Worm (Caenorhabditis elegans) whole organism, mixed stage, embryonic: ENCODE data around the gene exc-7.

ENCODE experiments used
- M03D4.4 ChIP-seq: sonication (generic microtip); optimal IDR thresholded peaks from 2 replicates; lab custom pipeline; 2017; ENCODE audit warnings: mild to moderate bottlenecking, missing genetic modification characterization, missing compliant biosample characterization
- blmp-1 ChIP-seq: fragments of 150-350 bp; optimal IDR thresholded peaks from 2 replicates; lab custom pipeline; 2014; ENCODE audit warnings: missing biosample characterization, missing genetic modification characterization
- ceh-39 ChIP-seq: fragments of 150-350 bp; optimal IDR thresholded peaks from 2 replicates; lab custom pipeline; 2014; ENCODE audit warnings: missing biosample characterization, missing genetic modification characterization
- ceh-43 ChIP-seq: fragments of 200-800 bp; sonication (Bioruptor generic); optimal IDR thresholded peaks from 2 replicates; lab custom pipeline; 2018; ENCODE audit warnings: mild to moderate bottlenecking, missing genetic modification characterization, moderate library complexity, missing compliant biosample characterization
- ces-1 ChIP-seq: fragments of 150-350 bp; optimal IDR thresholded peaks from 2 replicates; lab custom pipeline; 2014; ENCODE audit warnings: missing biosample characterization, missing genetic modification reagents, missing genetic modification characterization
- cnd-1 ChIP-seq: fragments of 200-800 bp; sonication (Bioruptor generic); optimal IDR thresholded peaks from 2 replicates; lab custom pipeline; 2018; ENCODE audit warnings: mild to moderate bottlenecking, missing genetic modification characterization, missing compliant biosample characterization
- drap-1 ChIP-seq: fragments of 200-800 bp; sonication (Bioruptor generic); optimal IDR thresholded peaks from 3 replicates; lab custom pipeline; 2018; ENCODE audit warnings: mild to moderate bottlenecking, missing genetic modification characterization, missing compliant biosample characterization
- elt-1 ChIP-seq: sonication (generic microtip); optimal IDR thresholded peaks from 2 replicates; lab custom pipeline; 2017; ENCODE audit warnings: missing genetic modification characterization, mild to moderate bottlenecking, missing compliant biosample characterization, antibody characterized with exemption, moderate library complexity, borderline replicate concordance; ENCODE audit not compliant: insufficient read depth
- ham-2 ChIP-seq: fragments of 200-800 bp; sonication (Bioruptor generic); optimal IDR thresholded peaks from 2 replicates; lab custom pipeline; 2018; ENCODE audit warnings: mild to moderate bottlenecking, missing genetic modification characterization, missing compliant biosample characterization
- hlh-1 ChIP-seq: fragments of 150-350 bp; optimal IDR thresholded peaks from 2 replicates; lab custom pipeline; 2014; ENCODE audit warnings: missing biosample characterization, missing genetic modification reagents, missing genetic modification characterization
- lin-13 ChIP-seq: fragments of 150-350 bp; optimal IDR thresholded peaks from 2 replicates; lab custom pipeline; 2014; ENCODE audit warnings: missing biosample characterization, missing genetic modification characterization
- lin-32 ChIP-seq: fragments of 200-800 bp; sonication (Bioruptor generic); optimal IDR thresholded peaks from 2 replicates; lab custom pipeline; 2018; ENCODE audit warnings: mild to moderate bottlenecking, missing genetic modification characterization, missing compliant biosample characterization
- lsy-2 ChIP-seq: fragments of 150-350 bp; optimal IDR thresholded peaks from 2 replicates; lab custom pipeline; 2014; ENCODE audit warnings: missing biosample characterization, missing genetic modification characterization
- mab-5 ChIP-seq: fragments of 150-350 bp; optimal IDR thresholded peaks from 2 replicates; lab custom pipeline; 2014; ENCODE audit warnings: missing biosample characterization, missing genetic modification characterization
- mep-1 ChIP-seq: fragments of 150-350 bp; optimal IDR thresholded peaks from 2 replicates; lab custom pipeline; 2017; ENCODE audit warnings: missing biosample characterization, missing genetic modification reagents, missing genetic modification characterization, inconsistent platforms
- mls-2 ChIP-seq: sonication (generic microtip); optimal IDR thresholded peaks from 2 replicates; lab custom pipeline; 2016; ENCODE audit warnings: mild to moderate bottlenecking, missing genetic modification characterization, moderate library complexity, missing compliant biosample characterization
- nhr-2 ChIP-seq: fragments of 150-350 bp; optimal IDR thresholded peaks from 2 replicates; lab custom pipeline; 2014; ENCODE audit warnings: missing biosample characterization, missing genetic modification characterization
- nhr-237 ChIP-seq: fragments of 150-350 bp; optimal IDR thresholded peaks from 2 replicates; lab custom pipeline; 2014; ENCODE audit warnings: missing biosample characterization, missing genetic modification characterization
- nhr-28 ChIP-seq: fragments of 150-350 bp; optimal IDR thresholded peaks from 2 replicates; lab custom pipeline; 2014; ENCODE audit warnings: missing biosample characterization, missing genetic modification characterization
- sem-2 ChIP-seq: fragments of 200-800 bp; sonication (Bioruptor generic); optimal IDR thresholded peaks from 2 replicates; lab custom pipeline; 2018; ENCODE audit warnings: mild to moderate bottlenecking, missing genetic modification characterization, missing compliant biosample characterization
- snpc-4 ChIP-seq: fragments of 150-350 bp; optimal IDR thresholded peaks from 2 replicates; lab custom pipeline; 2014; ENCODE audit warnings: missing biosample characterization, missing genetic modification characterization
- sptf-1 ChIP-seq: sonication (generic microtip); optimal IDR thresholded peaks from 2 replicates; lab custom pipeline; 2017; ENCODE audit warnings: mild to moderate bottlenecking, missing genetic modification characterization, moderate library complexity, missing compliant biosample characterization
- unc-120 ChIP-seq: sonication (generic microtip); optimal IDR thresholded peaks from 2 replicates; lab custom pipeline; 2017; ENCODE audit warnings: missing genetic modification characterization, missing compliant biosample characterization; ENCODE audit not compliant: poor library complexity, severe bottlenecking
- unc-39 ChIP-seq: fragments of 150-350 bp; optimal IDR thresholded peaks from 2 replicates; lab custom pipeline; 2014; ENCODE audit warnings: missing biosample characterization, missing genetic modification characterization
- zip-8 ChIP-seq: fragments of 150-350 bp; optimal IDR thresholded peaks from 2 replicates; lab custom pipeline; 2014; ENCODE audit warnings: missing biosample characterization, missing genetic modification characterization
- ztf-11 ChIP-seq: fragments of 150-350 bp; optimal IDR thresholded peaks from 2 replicates; lab custom pipeline; 2014; ENCODE audit warnings: missing biosample characterization, missing genetic modification characterization

Gene exc-7

ce11 chrII:9605954-9606353 is 30.2 kb downstream of the exc-7 start:
- no peak for TF ChIP-seq unc-39 (tag; lab: Kevin White, UChicago)
- no peak for TF ChIP-seq lin-32 (GFP tag; lab: Kevin White, UChicago)
- TF ChIP-seq ham-2 (GFP tag; lab: Kevin White, UChicago) = no peak
- TF ChIP-seq drap-1 = no peak
- TF ChIP-seq elt-1 (tag; lab: Kevin White, UChicago) = peak; percentile 37
- no peak for TF ChIP-seq sem-2 (GFP tag; lab: Kevin White, UChicago)
- TF ChIP-seq mab-5 = no peak
- no peak for TF ChIP-seq cnd-1

ce11 chrII:9606485-9607036 is 30.8 kb downstream of the exc-7 start:
- TF ChIP-seq drap-1 (no peak), mep-1 (tag; lab: Kevin White, UChicago) (no peak), zip-8 (tag; lab: Kevin White, UChicago) (no peak), hlh-1 (tag; lab: Kevin White, UChicago) (no peak), elt-1 (tag; lab: Kevin White, UChicago) (no peak)
- TF ChIP-seq, all 35 proteins: peak for 0

DNA sequence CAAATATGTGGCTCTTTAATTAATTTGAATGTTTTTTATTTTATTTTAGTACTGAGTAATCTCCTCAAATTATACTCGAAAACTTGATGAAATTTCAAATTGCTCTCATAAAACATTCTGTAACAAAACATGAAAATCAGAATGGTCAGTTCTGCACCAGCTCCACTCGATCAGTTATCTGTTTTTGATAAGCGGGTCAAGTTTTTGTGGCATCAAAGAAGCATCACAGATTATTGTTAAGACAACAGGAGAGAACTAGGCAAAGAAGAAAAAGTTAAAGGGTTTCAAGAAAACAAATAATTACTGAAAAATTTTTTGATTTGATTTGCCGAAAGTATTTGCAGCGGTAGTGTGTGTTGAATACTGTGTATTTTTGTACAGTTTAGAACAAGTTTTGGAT is 31.4 kb downstream of the exc-7 start:
- no peak for TF ChIP-seq nhr-28 (tag; lab: Kevin White, UChicago)
- no peak for TF ChIP-seq lin-13 (tag; lab: Kevin White, UChicago)
- TF ChIP-seq snpc-4 (tag; lab: Kevin White, UChicago) = no peak
- TF ChIP-seq nhr-237 (tag; lab: Kevin White, UChicago) = no peak
- TF ChIP-seq unc-120 (tag; lab: Kevin White, UChicago) = no peak
- TF ChIP-seq M03D4.4 (tag; lab: Kevin White, UChicago) = no peak
- TF ChIP-seq ceh-43 (GFP tag; lab: Kevin White, UChicago) = no peak
- no peak for TF ChIP-seq mls-2 (tag; lab: Kevin White, UChicago)
- no peak for TF ChIP-seq nhr-2
- TF ChIP-seq, all 35 proteins: peak for 0

DNA sequence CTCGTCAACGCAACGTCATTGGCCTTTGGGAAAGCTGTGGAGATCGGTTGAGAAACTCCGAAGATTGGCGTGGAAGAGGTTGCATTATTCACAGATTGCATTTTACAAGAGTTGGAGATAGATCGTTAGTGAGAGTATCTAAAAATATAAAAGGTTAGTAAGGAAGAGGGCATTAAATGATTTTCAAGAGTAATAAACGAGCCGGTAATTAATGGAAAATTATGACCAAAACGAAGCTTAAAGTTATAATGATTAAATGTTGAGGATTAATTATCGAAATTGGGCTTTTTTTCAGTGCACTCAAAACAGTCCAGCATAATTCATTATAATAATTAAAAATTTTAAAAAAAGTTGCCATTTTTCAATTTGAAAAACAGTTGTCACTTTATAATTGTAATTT is 33.5 kb downstream of the exc-7 start, which contains the start of gene pap-2:
TSS of gene pap-2 (minus strand) at position 101 of the 400 bp plus-strand sequence.
- no peak for TF ChIP-seq mls-2 (tag; lab: Kevin White, UChicago)
- no peak for TF ChIP-seq zip-8 (tag; lab: Kevin White, UChicago)
- no peak for TF ChIP-seq ham-2 (GFP tag; lab: Kevin White, UChicago)
- no peak for TF ChIP-seq ces-1
- no peak for TF ChIP-seq nhr-28 (tag; lab: Kevin White, UChicago)
- TF ChIP-seq mep-1 (tag; lab: Kevin White, UChicago) = no peak
- TF ChIP-seq unc-39 (tag; lab: Kevin White, UChicago) = no peak
- TF ChIP-seq sptf-1 (tag; lab: Kevin White, UChicago) = no peak
- no peak for TF ChIP-seq blmp-1 (tag; lab: Kevin White, UChicago)
- TF ChIP-seq lsy-2 (tag; lab: Kevin White, UChicago) = no peak
- TF ChIP-seq hlh-1 (tag; lab: Kevin White, UChicago) = no peak

ce11 chrII:9611347-9611923 is 35.7 kb downstream of the exc-7 start, which contains the start of the genes T15H9.5 and T15H9.4:
Gene T15H9.5 (minus strand): TSS chrII:9611447.
Gene T15H9.4 (plus strand): TSS chrII:9611873.
- TF ChIP-seq cnd-1 = no peak
- TF ChIP-seq lsy-2 (tag; lab: Kevin White, UChicago) = no peak
- TF ChIP-seq hlh-1 (tag; lab: Kevin White, UChicago) = no peak
- TF ChIP-seq ceh-39 (tag; lab: Kevin White, UChicago) = no peak

DNA sequence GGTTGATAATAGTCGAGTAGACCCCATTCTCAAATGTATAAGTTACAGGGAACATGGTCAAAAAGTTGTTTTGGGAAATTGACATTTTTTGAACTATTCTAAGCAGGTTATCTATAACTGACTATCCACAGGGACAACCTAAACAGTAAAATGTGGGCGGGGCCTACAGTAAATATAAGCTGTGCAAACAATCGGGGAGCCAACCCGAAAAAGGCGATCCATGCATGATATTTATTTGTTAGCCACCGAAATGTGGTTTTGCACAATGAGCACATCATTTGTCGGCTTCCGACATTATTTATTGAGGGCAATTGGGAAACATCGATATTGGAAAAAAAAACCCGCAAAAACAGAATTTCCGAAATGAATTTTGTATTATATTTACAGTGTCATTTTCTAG is 39.0 kb downstream of the exc-7 start, which contains the start of gene hlh-6:
TSS of gene hlh-6 (minus strand) at position 101 of the 400 bp plus-strand sequence.
- TF ChIP-seq ham-2 (GFP tag; lab: Kevin White, UChicago) = no peak
- TF ChIP-seq ztf-11 (tag; lab: Kevin White, UChicago) = no peak
